Fruit fly (Drosophila melanogaster) whole organism, embryonic: Measurements from ENCODE around the gene Miga.

ENCODE experiments used
- Aef1 ChIP-seq: fragments of 200-800 bp; sonication (Bioruptor generic); IDR thresholded peaks from 3 replicates; pipeline ENCODE4 v1.3.6; 2022; ENCODE audit warnings: missing biosample characterization, missing genetic modification characterization
- Asciz ChIP-seq: fragments of 200-800 bp; sonication (Bioruptor generic); optimal IDR thresholded peaks from 2 replicates; lab custom pipeline; 2017; ENCODE audit warnings: missing biosample characterization, mild to moderate bottlenecking, missing genetic modification characterization, missing genetic modification reagents
- CG10979 ChIP-seq: fragments of 200-800 bp; sonication (Bioruptor generic); optimal IDR thresholded peaks from 2 replicates; lab custom pipeline; 2018; ENCODE audit warnings: missing biosample characterization, mild to moderate bottlenecking, missing genetic modification characterization, moderate library complexity
- CG11504 ChIP-seq: fragments of 200-800 bp; sonication (Bioruptor generic); optimal IDR thresholded peaks from 3 replicates; lab custom pipeline; 2019; ENCODE audit warnings: missing biosample characterization, mild to moderate bottlenecking, missing genetic modification characterization, moderate library complexity
- CG12155 ChIP-seq: fragments of 200-800 bp; sonication (Bioruptor generic); optimal IDR thresholded peaks from 3 replicates; lab custom pipeline; 2016; ENCODE audit warnings: missing biosample characterization, missing genetic modification characterization
- CG13287 ChIP-seq: fragments of 200-800 bp; sonication (Bioruptor generic); IDR thresholded peaks from 2 replicates; pipeline ENCODE4 v1.3.6; 2022; ENCODE audit warnings: missing biosample characterization, missing genetic modification characterization; ENCODE audit not compliant: partially characterized antibody
- CG13624 ChIP-seq: fragments of 200-800 bp; sonication (Bioruptor generic); optimal IDR thresholded peaks from 2 replicates; lab custom pipeline; 2016; ENCODE audit warnings: missing biosample characterization, missing genetic modification characterization
- CG14441 ChIP-seq: fragments of 200-800 bp; sonication (Bioruptor generic); IDR thresholded peaks from 2 replicates; pipeline ENCODE4 v1.3.6; 2022; ENCODE audit warnings: missing biosample characterization, missing genetic modification characterization
- CG2678 ChIP-seq: fragments of 200-800 bp; sonication (Bioruptor generic); optimal IDR thresholded peaks from 3 replicates; lab custom pipeline; 2019; ENCODE audit warnings: missing biosample characterization, mild to moderate bottlenecking, missing genetic modification characterization, moderate library complexity
- CG31224 ChIP-seq: fragments of 200-800 bp; sonication (Bioruptor generic); IDR thresholded peaks from 2 replicates; pipeline ENCODE4 v1.3.6; 2022; ENCODE audit warnings: missing biosample characterization, missing genetic modification characterization
- CG3281 ChIP-seq: fragments of 200-800 bp; sonication (Bioruptor generic); optimal IDR thresholded peaks from 3 replicates; lab custom pipeline; 2017; ENCODE audit warnings: missing biosample characterization, mild to moderate bottlenecking, missing genetic modification characterization
- CG6175 ChIP-seq: fragments of 200-800 bp; sonication (Bioruptor generic); IDR thresholded peaks from 3 replicates; pipeline ENCODE4 v1.3.6; 2022; ENCODE audit warnings: missing biosample characterization, missing genetic modification characterization
- CG6683 ChIP-seq: fragments of 200-800 bp; sonication (Bioruptor generic); optimal IDR thresholded peaks from 2 replicates; lab custom pipeline; 2017; ENCODE audit warnings: missing biosample characterization, mild to moderate bottlenecking, missing genetic modification characterization, missing genetic modification reagents
- CG7839 ChIP-seq: fragments of 200-800 bp; sonication (Bioruptor generic); optimal IDR thresholded peaks from 3 replicates; lab custom pipeline; 2018; ENCODE audit warnings: missing biosample characterization, mild to moderate bottlenecking, missing genetic modification characterization, moderate library complexity
- CG9932 ChIP-seq: fragments of 200-800 bp; sonication (Bioruptor generic); IDR thresholded peaks from 2 replicates; pipeline ENCODE4 v1.3.6; 2022; ENCODE audit warnings: missing biosample characterization, missing genetic modification characterization
- Chrac-16 ChIP-seq: fragments of 200-800 bp; sonication (Bioruptor generic); optimal IDR thresholded peaks from 3 replicates; lab custom pipeline; 2016; ENCODE audit warnings: missing biosample characterization, missing genetic modification characterization
- D19A ChIP-seq: fragments of 200-800 bp; optimal IDR thresholded peaks from 3 replicates; lab custom pipeline; 2019; ENCODE audit warnings: missing biosample characterization, mild to moderate bottlenecking, missing genetic modification characterization, moderate library complexity
- Dek ChIP-seq: fragments of 200-800 bp; sonication (Bioruptor generic); optimal IDR thresholded peaks from 3 replicates; lab custom pipeline; 2019; ENCODE audit warnings: missing biosample characterization, mild to moderate bottlenecking, missing genetic modification characterization, moderate library complexity
- Dll ChIP-seq: fragments of 200-800 bp; sonication (Bioruptor generic); IDR thresholded peaks from 4 replicates; pipeline ENCODE4 v1.3.6; 2022; ENCODE audit warnings: missing biosample characterization, missing genetic modification characterization; ENCODE audit not compliant: partially characterized antibody
- Doc3 ChIP-seq: fragments of 200-800 bp; sonication (Bioruptor generic); IDR thresholded peaks from 3 replicates; pipeline ENCODE4 v1.3.6; 2022; ENCODE audit warnings: missing biosample characterization, missing genetic modification characterization; ENCODE audit not compliant: partially characterized antibody
- E2f2 ChIP-seq: fragments of 200-800 bp; sonication (Bioruptor generic); IDR thresholded peaks from 2 replicates; pipeline ENCODE4 v1.3.6; 2022; ENCODE audit warnings: missing biosample characterization, missing genetic modification characterization
- GATAe ChIP-seq: fragments of 200-800 bp; sonication (Bioruptor generic); conservative IDR thresholded peaks from 2 replicates; pipeline ENCODE4 v1.3.6; 2022; ENCODE audit warnings: missing biosample characterization, missing genetic modification characterization
- Med ChIP-seq: fragments of 200-800 bp; sonication (Bioruptor generic); peaks from one replicate; lab custom pipeline; 2016; ENCODE audit warnings: missing biosample characterization, missing genetic modification characterization, mild to moderate bottlenecking, inconsistent platforms, moderate library complexity
- Mes4 ChIP-seq: fragments of 200-800 bp; sonication (Bioruptor generic); optimal IDR thresholded peaks from 2 replicates; lab custom pipeline; 2016; ENCODE audit warnings: missing biosample characterization, missing genetic modification characterization
- Sry-δ ChIP-seq: fragments of 200-800 bp; sonication (Bioruptor generic); optimal IDR thresholded peaks from 2 replicates; lab custom pipeline; 2016; ENCODE audit warnings: missing biosample characterization, missing genetic modification characterization
- bigmax ChIP-seq: fragments of 200-800 bp; sonication (Bioruptor generic); optimal IDR thresholded peaks from 2 replicates; lab custom pipeline; 2018; ENCODE audit warnings: missing biosample characterization, mild to moderate bottlenecking, missing genetic modification characterization
- cas ChIP-seq: fragments of 200-800 bp; sonication (Bioruptor generic); IDR thresholded peaks from 2 replicates; pipeline ENCODE4 v1.3.6; 2022; ENCODE audit warnings: missing biosample characterization, missing genetic modification characterization
- chinmo ChIP-seq: fragments of 200-800 bp; sonication (Bioruptor generic); IDR thresholded peaks from 4 replicates; pipeline ENCODE4 v1.3.6; 2022; ENCODE audit warnings: missing biosample characterization, missing genetic modification characterization; ENCODE audit not compliant: partially characterized antibody
- ci ChIP-seq: fragments of 200-800 bp; sonication (Bioruptor generic); IDR thresholded peaks from 3 replicates; pipeline ENCODE4 v1.3.6; 2022; ENCODE audit warnings: missing biosample characterization, missing genetic modification characterization
- crol ChIP-seq: fragments of 200-800 bp; sonication (Bioruptor generic); IDR thresholded peaks from 2 replicates; pipeline ENCODE4 v1.3.6; 2022; ENCODE audit warnings: missing biosample characterization, missing genetic modification characterization
- exex ChIP-seq: fragments of 200-800 bp; sonication (Bioruptor generic); optimal IDR thresholded peaks from 4 replicates; lab custom pipeline; 2018; ENCODE audit warnings: missing biosample characterization, mild to moderate bottlenecking, missing genetic modification characterization, moderate library complexity
- gem ChIP-seq: fragments of 200-800 bp; sonication (Bioruptor generic); optimal IDR thresholded peaks from 2 replicates; lab custom pipeline; 2019; ENCODE audit warnings: missing biosample characterization, mild to moderate bottlenecking, missing genetic modification characterization, moderate library complexity
- grn ChIP-seq: fragments of 200-800 bp; sonication (Bioruptor generic); optimal IDR thresholded peaks from 3 replicates; lab custom pipeline; 2017; ENCODE audit warnings: missing biosample characterization, missing genetic modification characterization
- hbn ChIP-seq: fragments of 200-800 bp; sonication (Bioruptor generic); IDR thresholded peaks from 2 replicates; pipeline ENCODE4 v1.3.6; 2022; ENCODE audit warnings: missing biosample characterization, missing genetic modification characterization; ENCODE audit not compliant: partially characterized antibody
- kay ChIP-seq: fragments of 200-800 bp; sonication (Bioruptor generic); optimal IDR thresholded peaks from 2 replicates; lab custom pipeline; 2016; ENCODE audit warnings: missing biosample characterization, missing genetic modification characterization
- lab ChIP-seq: fragments of 200-800 bp; sonication (Bioruptor generic); optimal IDR thresholded peaks from 3 replicates; lab custom pipeline; 2017; ENCODE audit warnings: missing biosample characterization, missing genetic modification characterization, mild to moderate bottlenecking, moderate library complexity, missing genetic modification reagents
- lilli ChIP-seq: fragments of 200-800 bp; sonication (Bioruptor generic); optimal IDR thresholded peaks from 3 replicates; lab custom pipeline; 2016; ENCODE audit warnings: missing biosample characterization, missing genetic modification characterization
- lola ChIP-seq, 3 experiments: fragments of >200 bp in 2 of 3; fragments of 200-800 bp in 1 of 3; sonication (Bioruptor generic) in 1 of 3; optimal IDR thresholded peaks; 2 replicates each; lab custom pipeline; 2017 to 2019; ENCODE audit warnings: missing biosample characterization in 3 of 3, missing genetic modification characterization in 3 of 3, mild to moderate bottlenecking in 1 of 3, moderate library complexity in 1 of 3
- pita ChIP-seq: fragments of 200-800 bp; sonication (Bioruptor generic); optimal IDR thresholded peaks from 2 replicates; lab custom pipeline; 2017; ENCODE audit warnings: missing biosample characterization, mild to moderate bottlenecking, missing genetic modification characterization
- row ChIP-seq: fragments of 200-800 bp; sonication (Bioruptor generic); IDR thresholded peaks from 3 replicates; pipeline ENCODE4 v1.3.6; 2022; ENCODE audit warnings: missing biosample characterization, missing genetic modification characterization
- run ChIP-seq: fragments of 200-800 bp; sonication (Bioruptor generic); optimal IDR thresholded peaks from 3 replicates; lab custom pipeline; 2018; ENCODE audit warnings: missing biosample characterization, mild to moderate bottlenecking, missing genetic modification characterization
- sd ChIP-seq: fragments of 200-800 bp; sonication (Bioruptor generic); optimal IDR thresholded peaks from 3 replicates; lab custom pipeline; 2018; ENCODE audit warnings: missing biosample characterization, mild to moderate bottlenecking, missing genetic modification characterization, moderate library complexity
- slp2 ChIP-seq: fragments of 200-800 bp; sonication (Bioruptor generic); optimal IDR thresholded peaks from 2 replicates; lab custom pipeline; 2016; ENCODE audit warnings: missing biosample characterization, missing genetic modification characterization
- sna ChIP-seq: fragments of 200-800 bp; sonication (Bioruptor generic); IDR thresholded peaks from 2 replicates; pipeline ENCODE4 v1.3.6; 2022; ENCODE audit warnings: missing biosample characterization, missing genetic modification characterization; ENCODE audit not compliant: partially characterized antibody
- sr ChIP-seq: fragments of 200-800 bp; sonication (Bioruptor generic); IDR thresholded peaks from 3 replicates; pipeline ENCODE4 v1.3.6; 2022; ENCODE audit warnings: missing biosample characterization, missing genetic modification characterization
- zen ChIP-seq: fragments of 200-800 bp; sonication (Bioruptor generic); optimal IDR thresholded peaks from 3 replicates; lab custom pipeline; 2018; ENCODE audit warnings: missing biosample characterization, mild to moderate bottlenecking, missing genetic modification characterization, moderate library complexity

Gene Miga

DNA sequence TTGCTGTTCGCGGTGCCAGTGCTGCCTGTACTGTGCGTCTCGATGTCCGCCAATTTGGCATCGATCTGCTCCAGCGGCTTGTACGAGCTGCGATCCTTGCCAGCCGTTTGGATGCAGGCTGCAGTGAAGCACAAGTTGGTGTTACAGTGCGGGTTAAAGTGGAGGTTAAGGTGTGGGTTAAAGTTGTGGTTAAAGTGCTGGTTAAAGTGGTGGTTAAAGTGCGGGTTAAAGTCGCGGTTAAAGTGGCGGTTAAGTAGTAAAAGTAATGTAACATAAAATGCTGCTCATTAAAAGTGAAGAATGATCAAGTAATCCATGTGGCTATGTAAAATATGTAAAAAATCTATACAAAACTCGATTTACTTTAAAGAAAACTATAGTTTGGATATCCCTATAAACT lies 14.5 kb upstream of the Miga start (continued):
- TF ChIP-seq Doc3 (GFP tag; lab: Robert Waterston, UW) (peak; percentile 88), Dll (GFP tag; lab: Robert Waterston, UW) (peak; percentile 92), Dek (tag; lab: Kevin White, UChicago) (no peak), CG13287 (GFP tag; lab: Robert Waterston, UW) (peak; percentile 85), sna (GFP tag; lab: Robert Waterston, UW) (peak; percentile 97), lola (GFP tag; optimal IDR thresholded peaks at IDR 0.05; lab: Kevin White, UChicago) (no peak), cas (GFP tag; lab: Robert Waterston, UW) (no peak), slp2 (no peak)
- TF ChIP-seq, all 482 proteins: peak for 29

dm6 chrX:8450214-8450904 lies 12.7 kb upstream of the Miga start:
- TF ChIP-seq zen (tag; lab: Kevin White, UChicago) (no peak), ci (GFP tag; lab: Robert Waterston, UW) (no peak), kay (GFP tag; lab: Kevin White, UChicago) (peak; percentile 35), gem (tag; lab: Kevin White, UChicago) (peak; percentile 27), CG2678 (tag; lab: Kevin White, UChicago) (peak; percentile 24), Chrac-16 (no peak), GATAe (GFP tag; lab: Robert Waterston, UW) (peak; percentile 64), Med (GFP tag; lab: Kevin White, UChicago) (peak; percentile 21), CG3281 (GFP tag; lab: Kevin White, UChicago) (no peak), lilli (GFP tag; lab: Kevin White, UChicago) (peak; percentile 4), lab (GFP tag; lab: Kevin White, UChicago) (peak; percentile 8), grn (peak; percentile 75), CG14441 (GFP tag; lab: Robert Waterston, UW) (no peak), pita (GFP tag; lab: Kevin White, UChicago) (no peak), crol (peak; percentile 73), CG6683 (GFP tag; lab: Kevin White, UChicago) (no peak), CG12155 (GFP tag; lab: Kevin White, UChicago) (no peak), chinmo (GFP tag; lab: Robert Waterston, UW) (peak; percentile 70; the same call in 2 of the 4 replicates), hbn (no peak), CG11504 (peak; percentile 24), CG10979 (tag; lab: Kevin White, UChicago) (no peak), Asciz (GFP tag; lab: Kevin White, UChicago) (no peak), E2f2 (GFP tag; lab: Robert Waterston, UW) (0 out of 2 replicates have a peak, but pooled peaks have one; percentile 17), CG9932 (0 out of 2 replicates have a peak, but pooled peaks have one; percentile 18), exex (no peak), CG31224 (GFP tag; lab: Robert Waterston, UW) (no peak), Mes4 (no peak), D19A (tag; lab: Kevin White, UChicago) (peak; percentile 85), CG7839 (tag; lab: Kevin White, UChicago) (peak; percentile 12), bigmax (GFP tag; lab: Kevin White, UChicago) (no peak), CG6175 (GFP tag; lab: Robert Waterston, UW) (no peak), row (GFP tag; lab: Robert Waterston, UW) (peak; percentile 48; the same call in 2 of the 3 replicates), sr (peak; percentile 43; the same call in 1 of the 3 replicates), Sry-δ (no peak), CG13624 (no peak), run (no peak), Aef1 (GFP tag; lab: Robert Waterston, UW) (no peak), sd (tag; lab: Kevin White, UChicago) (peak; percentile 78)
- TF ChIP-seq, all 482 proteins: peak for 18
